Worm (Caenorhabditis elegans): Measurements from ENCODE around the gene cyp-25A1.

cyp-25A1 gene

ce11 chrIII:3832291-3832690, at the start of gene cyp-25A1:
Gene cyp-25A1, plus strand, starts transcription at chrIII:3832591.
- TF ChIP-seq ceh-2 (tag; optimal IDR thresholded peaks at IDR 0.05): no peak
- TF ChIP-seq sox-4 (tag; optimal IDR thresholded peaks at IDR 0.05): no peak
- TF ChIP-seq hlh-30 (tag; optimal IDR thresholded peaks at IDR 0.05; ENCODE audit: insufficient read depth): no peak
- no peak for TF ChIP-seq hlh-6 (tag; optimal IDR thresholded peaks at IDR 0.05)
- no peak for TF ChIP-seq elt-4 (tag; optimal IDR thresholded peaks at IDR 0.05)
- no peak for TF ChIP-seq madf-2 (tag; optimal IDR thresholded peaks at IDR 0.05)
- TF ChIP-seq pha-4 (tag; optimal IDR thresholded peaks at IDR 0.05): no peak
- TF ChIP-seq sox-2 (GFP tag; IDR thresholded peaks at IDR 0.05): no peak
- no peak for TF ChIP-seq ttx-3 (tag; optimal IDR thresholded peaks at IDR 0.05)
- no peak for TF ChIP-seq ceh-22 (tag; optimal IDR thresholded peaks at IDR 0.05)
- TF ChIP-seq K02D7.2 (tag; optimal IDR thresholded peaks at IDR 0.05): no peak
- no peak for TF ChIP-seq unc-3 (GFP tag; conservative IDR thresholded peaks at IDR 0.05)
- no peak for TF ChIP-seq unc-3 (tag; optimal IDR thresholded peaks at IDR 0.05)
- TF ChIP-seq T23F11.4 (GFP tag; optimal IDR thresholded peaks at IDR 0.05): no peak
- no peak for TF ChIP-seq fkh-10 (GFP tag; optimal IDR thresholded peaks at IDR 0.05)
- TF ChIP-seq ceh-48 (tag; optimal IDR thresholded peaks at IDR 0.05): no peak

- TF ChIP-seq rnt-1 (tag; optimal IDR thresholded peaks at IDR 0.05) (peak; percentile 28), nhr-232 (tag; optimal IDR thresholded peaks at IDR 0.05) (no peak), T23F11.4 (GFP tag; optimal IDR thresholded peaks at IDR 0.05) (no peak), K09A11.1 (tag; optimal IDR thresholded peaks at IDR 0.05; ENCODE audit: insufficient read depth) (no peak), pha-4 (tag; optimal IDR thresholded peaks at IDR 0.05) (no peak), pag-3 (tag; optimal IDR thresholded peaks at IDR 0.05; ENCODE audit: borderline replicate concordance) (no peak), F13H6.1 (tag; optimal IDR thresholded peaks at IDR 0.05) (no peak), ceh-18 (tag; optimal IDR thresholded peaks at IDR 0.05) (peak; percentile 74), hlh-30 (tag; optimal IDR thresholded peaks at IDR 0.05; ENCODE audit: insufficient read depth) (no peak), eyg-1 (tag; optimal IDR thresholded peaks at IDR 0.05) (no peak), lim-6 (tag; optimal IDR thresholded peaks at IDR 0.05) (no peak), nfya-1 (tag; optimal IDR thresholded peaks at IDR 0.05) (peak; percentile 13), unc-55 (GFP tag; optimal IDR thresholded peaks at IDR 0.05) (peak; percentile 59)
Measured at ce11 chrIII:3782853-3783252, 49.5 kb upstream of the cyp-25A1 start.

- TF ChIP-seq unc-55 (GFP tag; optimal IDR thresholded peaks at IDR 0.05): peak; percentile 37
- no peak for TF ChIP-seq hlh-13 (GFP tag; optimal IDR thresholded peaks at IDR 0.05)
Measured at ce11 chrIII:3783914-3784313, 48.5 kb upstream of the cyp-25A1 start.

- TF ChIP-seq elt-2 (tag; optimal IDR thresholded peaks at IDR 0.05) (peak; percentile 41), C08G9.2 (tag; optimal IDR thresholded peaks at IDR 0.05) (no peak), nhr-11 (tag; optimal IDR thresholded peaks at IDR 0.05) (no peak), Y22D7AL.16 (tag; optimal IDR thresholded peaks at IDR 0.05) (no peak), ztf-16 (tag; optimal IDR thresholded peaks at IDR 0.05) (no peak)
Measured at ce11 chrIII:3785094-3785493, 47.3 kb upstream of the cyp-25A1 start.

ce11 chrIII:3786427-3786935, 45.9 kb upstream of the cyp-25A1 start, which contains the start of gene acy-3:
Gene acy-3, minus strand, starts transcription at chrIII:3786477.
- TF ChIP-seq unc-42 (tag; optimal IDR thresholded peaks at IDR 0.05) (no peak), odd-2 (tag; optimal IDR thresholded peaks at IDR 0.05) (no peak), hlh-13 (GFP tag; optimal IDR thresholded peaks at IDR 0.05) (no peak), lim-6 (tag; optimal IDR thresholded peaks at IDR 0.05) (no peak), ets-4 (tag; optimal IDR thresholded peaks at IDR 0.05) (no peak), ceh-45 (GFP tag; IDR thresholded peaks at IDR 0.05) (no peak), gmeb-2 (tag; optimal IDR thresholded peaks at IDR 0.05) (peak; percentile 3), hlh-30 (tag; optimal IDR thresholded peaks at IDR 0.05; ENCODE audit: insufficient read depth) (peak; percentile 13), nhr-232 (tag; optimal IDR thresholded peaks at IDR 0.05) (no peak), ceh-30 (tag; optimal IDR thresholded peaks at IDR 0.05) (no peak), ceh-19 (GFP tag; optimal IDR thresholded peaks at IDR 0.05) (no peak), dve-1 (tag; optimal IDR thresholded peaks at IDR 0.05) (no peak), dmd-4 (tag; optimal IDR thresholded peaks at IDR 0.05; ENCODE audit: borderline replicate concordance) (no peak), unc-55 (GFP tag; optimal IDR thresholded peaks at IDR 0.05) (peak; percentile 60), F13H6.1 (tag; optimal IDR thresholded peaks at IDR 0.05) (peak; percentile 70), ceh-14 (tag; optimal IDR thresholded peaks at IDR 0.05) (no peak), tbx-2 (tag; optimal IDR thresholded peaks at IDR 0.05) (peak; percentile 44), zip-5 (tag; optimal IDR thresholded peaks at IDR 0.05) (no peak), C08G9.2 (tag; optimal IDR thresholded peaks at IDR 0.05) (no peak), hlh-6 (tag; optimal IDR thresholded peaks at IDR 0.05) (no peak), ceh-24 (tag; optimal IDR thresholded peaks at IDR 0.05) (no peak)

Measured in whole organism, late embryonic.